Worm (Caenorhabditis elegans) whole organism, L1 larva: Measurements from ENCODE around the gene str-204.

Experiments
- ama-1 ChIP-seq: fragments of 150-350 bp; optimal IDR thresholded peaks from 2 replicates; lab custom pipeline; 2014
- efl-1 ChIP-seq, 4 experiments: fragments of 150-350 bp; optimal IDR thresholded peaks in 3 of 4; peaks in 1 of 4; 1 replicate in 1 of 4; 2 replicates in 3 of 4; lab custom pipeline; 2014; ENCODE audit warnings: missing biosample characterization in 2 of 4, missing genetic modification characterization in 2 of 4, missing genetic modification reagents in 2 of 4
- jun-1 ChIP-seq: fragments of 150-350 bp; optimal IDR thresholded peaks from 2 replicates; lab custom pipeline; 2014; ENCODE audit warnings: missing biosample characterization, missing genetic modification reagents, missing genetic modification characterization
- lin-13 ChIP-seq: fragments of 150-350 bp; optimal IDR thresholded peaks from 2 replicates; lab custom pipeline; 2014; ENCODE audit warnings: missing biosample characterization, missing genetic modification reagents, missing genetic modification characterization
- lsy-2 ChIP-seq, 2 experiments: fragments of 150-350 bp; optimal IDR thresholded peaks; 2 replicates each; lab custom pipeline; 2014; ENCODE audit warnings: missing biosample characterization in 2 of 2, missing genetic modification characterization in 2 of 2
- mep-1 ChIP-seq: fragments of 150-350 bp; optimal IDR thresholded peaks from 2 replicates; lab custom pipeline; 2014; ENCODE audit warnings: missing biosample characterization, missing genetic modification characterization
- nhr-28 ChIP-seq: fragments of 150-350 bp; optimal IDR thresholded peaks from 2 replicates; lab custom pipeline; 2014; ENCODE audit warnings: missing biosample characterization, missing genetic modification characterization
- nhr-76 ChIP-seq: sonication (generic microtip); optimal IDR thresholded peaks from 2 replicates; lab custom pipeline; 2017; ENCODE audit warnings: missing biosample characterization, missing genetic modification characterization
- rnt-1 ChIP-seq: sonication (generic microtip); optimal IDR thresholded peaks from 2 replicates; lab custom pipeline; 2016; ENCODE audit warnings: mild to moderate bottlenecking, missing genetic modification characterization, moderate library complexity, missing compliant biosample characterization
- snpc-4 ChIP-seq: fragments of 150-350 bp; optimal IDR thresholded peaks from 2 replicates; lab custom pipeline; 2014; ENCODE audit warnings: missing biosample characterization, missing genetic modification characterization
- unc-86 ChIP-seq: sonication (generic microtip); optimal IDR thresholded peaks from 2 replicates; lab custom pipeline; 2016; ENCODE audit warnings: missing genetic modification characterization, missing compliant biosample characterization
- ztf-11 ChIP-seq, 2 experiments: sonication (generic microtip); optimal IDR thresholded peaks; 2 replicates each; lab custom pipeline; 2016 to 2017; ENCODE audit warnings: missing genetic modification characterization in 2 of 2, missing biosample characterization in 1 of 2, missing compliant biosample characterization in 1 of 2

DNA sequence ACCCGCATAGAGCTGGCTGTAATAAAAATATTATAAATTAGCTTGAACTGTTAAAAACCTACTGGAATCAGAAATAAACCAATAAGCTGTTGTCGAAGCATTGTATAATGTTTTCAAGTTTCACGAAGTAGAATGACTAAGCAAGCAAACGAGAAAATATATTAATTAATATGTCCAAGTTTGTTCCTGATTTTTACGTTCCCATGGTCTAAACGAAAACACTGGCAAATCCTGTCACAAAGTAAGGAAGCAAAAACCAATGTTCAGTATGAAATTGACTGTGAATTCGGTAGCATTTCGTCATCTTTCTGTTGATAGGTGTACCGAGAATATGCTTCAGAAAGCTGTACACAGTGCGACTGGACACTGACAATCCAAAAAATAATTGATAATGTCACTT is 39.3 kb upstream of the str-204 start, which contains the start of gene srx-34:
- TF ChIP-seq nhr-28 (tag; lab: Kevin White, UChicago) (no peak), ama-1 (lab: Kevin White, UChicago) (no peak), nhr-76 (tag; lab: Kevin White, UChicago) (no peak), lsy-2 (tag; optimal IDR thresholded peaks at IDR 0.05; lab: Kevin White, UChicago) (no peak), mep-1 (no peak), lin-13 (GFP tag; lab: Kevin White, UChicago) (no peak), ztf-11 (tag; optimal IDR thresholded peaks at IDR 0.05; lab: Kevin White, UChicago) (no peak), rnt-1 (no peak), jun-1 (no peak), snpc-4 (tag; lab: Kevin White, UChicago) (no peak), efl-1 (optimal IDR thresholded peaks at IDR 0.05; lab: Kevin White, UChicago) (no peak), efl-1 (GFP tag; optimal IDR thresholded peaks at IDR 0.05 in 1 of 2; lab: Kevin White, UChicago) (no peak), unc-86 (tag; lab: Kevin White, UChicago) (no peak)
